Worm (Caenorhabditis elegans): Measurements from ENCODE around the gene acs-6.

DNA sequence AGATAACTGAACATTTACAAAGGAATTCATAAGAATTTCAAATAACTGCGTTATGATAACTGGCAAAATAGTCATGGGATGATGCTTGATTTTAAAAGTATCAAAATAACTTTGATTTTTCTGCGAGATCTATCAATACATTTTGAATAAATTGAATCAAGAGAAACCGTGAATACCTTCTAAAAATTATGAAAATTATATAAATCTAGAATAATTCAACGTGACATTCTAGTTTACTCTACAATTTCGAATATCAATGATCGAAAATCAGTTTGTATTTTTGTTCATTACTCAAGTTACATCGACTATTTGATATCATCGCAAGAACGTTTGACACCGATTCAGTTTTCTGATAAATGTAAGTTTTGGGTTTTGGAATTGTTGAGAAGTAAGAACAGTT is at the start of gene acs-6:
- TF ChIP-seq nfyb-1 (GFP tag; IDR thresholded peaks at IDR 0.05) (no peak), ceh-27 (GFP tag; optimal IDR thresholded peaks at IDR 0.05) (no peak), pha-4 (tag; optimal IDR thresholded peaks at IDR 0.05) (no peak), ztf-18 (tag; optimal IDR thresholded peaks at IDR 0.05) (no peak), C06A6.2 (GFP tag; conservative IDR thresholded peaks at IDR 0.05) (no peak), ztf-26 (tag; optimal IDR thresholded peaks at IDR 0.05) (no peak), ceh-79 (tag; optimal IDR thresholded peaks at IDR 0.05) (no peak), B0019.2 (GFP tag; conservative IDR thresholded peaks at IDR 0.05) (no peak), F39B2.1 (GFP tag; IDR thresholded peaks at IDR 0.05) (no peak)
